Worm (Caenorhabditis elegans) whole organism, midembryonic: ENCODE measurements around the gene tomm-22.

Source experiments
- T22C8.4 ChIP-seq: fragments of 200-800 bp; sonication (Bioruptor generic); IDR thresholded peaks from 2 replicates; pipeline ENCODE4 v1.3.6; 2022; ENCODE audit warnings: missing genetic modification characterization, missing compliant biosample characterization
- cog-1 ChIP-seq: sonication (generic microtip); optimal IDR thresholded peaks from 2 replicates; lab custom pipeline; 2016; ENCODE audit warnings: missing genetic modification characterization, missing compliant biosample characterization
- flt-1 ChIP-seq: fragments of 200-800 bp; sonication (Bioruptor generic); IDR thresholded peaks from 2 replicates; pipeline ENCODE4 v1.3.6; 2022; ENCODE audit warnings: missing genetic modification characterization, missing compliant biosample characterization
- med-1 ChIP-seq: sonication (generic microtip); optimal IDR thresholded peaks from 2 replicates; lab custom pipeline; 2017; ENCODE audit warnings: missing genetic modification characterization, mild to moderate bottlenecking, missing compliant biosample characterization, antibody characterized with exemption, missing genetic modification reagents; ENCODE audit not compliant: insufficient read depth
- ref-1 ChIP-seq: fragments of 200-800 bp; sonication (Bioruptor generic); conservative IDR thresholded peaks from 2 replicates; pipeline ENCODE4 v1.3.6; 2022; ENCODE audit warnings: missing genetic modification reagents, missing genetic modification characterization, missing compliant biosample characterization
- tab-1 ChIP-seq: fragments of 200-800 bp; sonication (Bioruptor generic); IDR thresholded peaks from 2 replicates; pipeline ENCODE4 v1.3.6; 2022; ENCODE audit warnings: missing genetic modification characterization, missing compliant biosample characterization

DNA sequence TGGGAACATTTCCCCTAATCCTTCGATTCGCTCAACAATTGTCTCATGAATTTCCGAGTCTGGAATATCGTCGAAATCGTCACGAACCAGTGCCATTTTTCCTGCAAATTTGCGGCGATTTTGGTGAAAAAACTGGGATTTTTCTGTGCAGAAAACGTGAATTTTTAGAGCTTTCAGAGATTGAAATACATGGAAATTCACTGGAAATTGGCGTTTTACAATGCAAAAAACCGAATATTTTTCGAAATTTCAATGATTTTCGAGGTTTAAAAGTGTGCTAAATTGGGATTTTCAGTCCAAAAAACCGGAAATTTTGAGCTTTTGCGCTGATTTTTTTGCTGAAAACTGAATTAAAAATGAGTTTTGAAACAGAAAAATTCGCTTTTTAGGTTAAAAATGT, at the start of gene tomm-22:
- TF ChIP-seq ref-1 (GFP tag; lab: Robert Waterston, UW): no peak
- TF ChIP-seq T22C8.4: no peak
- TF ChIP-seq med-1 (GFP tag; lab: Kevin White, UChicago): no peak
- TF ChIP-seq tab-1 (GFP tag; lab: Robert Waterston, UW): no peak
- no peak for TF ChIP-seq flt-1 (GFP tag; lab: Robert Waterston, UW)
- no peak for TF ChIP-seq cog-1
